Worm (Caenorhabditis elegans) whole organism, mixed stage, embryonic: ENCODE measurements around the gene clec-161.

Experiments used
- blmp-1 ChIP-seq: fragments of 150-350 bp; optimal IDR thresholded peaks from 2 replicates; lab custom pipeline; 2014; ENCODE audit warnings: missing biosample characterization, missing genetic modification characterization
- drap-1 ChIP-seq: fragments of 200-800 bp; sonication (Bioruptor generic); optimal IDR thresholded peaks from 3 replicates; lab custom pipeline; 2018; ENCODE audit warnings: mild to moderate bottlenecking, missing genetic modification characterization, missing compliant biosample characterization
- elt-1 ChIP-seq: sonication (generic microtip); optimal IDR thresholded peaks from 2 replicates; lab custom pipeline; 2017; ENCODE audit warnings: missing genetic modification characterization, mild to moderate bottlenecking, missing compliant biosample characterization, antibody characterized with exemption, moderate library complexity, borderline replicate concordance; ENCODE audit not compliant: insufficient read depth
- elt-3 ChIP-seq: fragments of 150-350 bp; optimal IDR thresholded peaks from 2 replicates; lab custom pipeline; 2014; ENCODE audit warnings: missing biosample characterization, missing genetic modification characterization
- hlh-1 ChIP-seq: fragments of 150-350 bp; optimal IDR thresholded peaks from 2 replicates; lab custom pipeline; 2014; ENCODE audit warnings: missing biosample characterization, missing genetic modification reagents, missing genetic modification characterization
- lin-13 ChIP-seq: fragments of 150-350 bp; optimal IDR thresholded peaks from 2 replicates; lab custom pipeline; 2014; ENCODE audit warnings: missing biosample characterization, missing genetic modification characterization
- nhr-237 ChIP-seq: fragments of 150-350 bp; optimal IDR thresholded peaks from 2 replicates; lab custom pipeline; 2014; ENCODE audit warnings: missing biosample characterization, missing genetic modification characterization
- nhr-28 ChIP-seq: fragments of 150-350 bp; optimal IDR thresholded peaks from 2 replicates; lab custom pipeline; 2014; ENCODE audit warnings: missing biosample characterization, missing genetic modification characterization
- nhr-76 ChIP-seq: sonication (generic microtip); optimal IDR thresholded peaks from 2 replicates; lab custom pipeline; 2017; ENCODE audit warnings: missing biosample characterization, missing genetic modification characterization
- sem-2 ChIP-seq: fragments of 200-800 bp; sonication (Bioruptor generic); optimal IDR thresholded peaks from 2 replicates; lab custom pipeline; 2018; ENCODE audit warnings: mild to moderate bottlenecking, missing genetic modification characterization, missing compliant biosample characterization
- snpc-4 ChIP-seq: fragments of 150-350 bp; optimal IDR thresholded peaks from 2 replicates; lab custom pipeline; 2014; ENCODE audit warnings: missing biosample characterization, missing genetic modification characterization
- ztf-11 ChIP-seq: fragments of 150-350 bp; optimal IDR thresholded peaks from 2 replicates; lab custom pipeline; 2014; ENCODE audit warnings: missing biosample characterization, missing genetic modification characterization

DNA sequence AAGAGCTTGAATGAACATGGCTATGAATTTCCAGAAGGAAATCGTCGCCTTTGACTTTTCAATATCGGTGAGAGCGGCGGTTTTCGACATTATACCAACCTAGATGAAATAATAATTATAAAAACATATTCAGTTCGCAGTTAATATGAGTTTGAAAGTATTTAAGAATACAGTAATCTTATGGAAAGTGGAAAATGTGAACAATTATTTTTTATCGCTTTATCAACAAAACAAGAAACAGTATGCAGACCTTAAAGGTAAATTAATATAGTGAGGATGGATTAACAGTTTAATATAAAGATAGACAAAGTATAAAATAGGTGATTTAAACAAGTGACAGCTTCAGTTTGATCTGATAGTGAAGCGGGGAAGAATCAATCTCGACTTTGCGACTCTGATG, 50.1 kb downstream of the clec-161 start, which contains the start of gene C48B4.6:
- TF ChIP-seq nhr-237 (no peak), sem-2 (GFP tag; lab: Kevin White, UChicago) (no peak), lin-13 (tag; lab: Kevin White, UChicago) (no peak), snpc-4 (tag; lab: Kevin White, UChicago) (no peak), elt-3 (tag; lab: Kevin White, UChicago) (no peak), elt-1 (no peak), nhr-76 (tag; lab: Kevin White, UChicago) (no peak), hlh-1 (tag; lab: Kevin White, UChicago) (no peak), nhr-28 (tag; lab: Kevin White, UChicago) (no peak), ztf-11 (tag; lab: Kevin White, UChicago) (no peak), drap-1 (GFP tag; lab: Kevin White, UChicago) (no peak), blmp-1 (tag; lab: Kevin White, UChicago) (no peak)
